Worm (Caenorhabditis elegans): ENCODE measurements around the gene F36H5.8.

ce11 chrII:1759602-1760001 lies 9.1 kb upstream of the F36H5.8 start, which contains the start of gene F36H5.18:
- TF ChIP-seq cog-1 (tag; optimal IDR thresholded peaks at IDR 0.05) (no peak), klf-2 (GFP tag; conservative IDR thresholded peaks at IDR 0.05) (no peak), T22C8.4 (GFP tag; IDR thresholded peaks at IDR 0.05) (no peak), ztf-29 (GFP tag; IDR thresholded peaks at IDR 0.05) (no peak), ref-1 (GFP tag; conservative IDR thresholded peaks at IDR 0.05) (no peak), ztf-23 (GFP tag; IDR thresholded peaks at IDR 0.05) (no peak), tab-1 (GFP tag; IDR thresholded peaks at IDR 0.05) (no peak), flt-1 (GFP tag; IDR thresholded peaks at IDR 0.05) (no peak)

Measured in whole organism, midembryonic.